Worm (Caenorhabditis elegans) whole organism, L4 larva: ENCODE measurements around the gene C17C3.5.
A peak's percentile ranks its signal among the peaks of the same experiment; 100 is the strongest.

Source experiments
- F10B5.3 ChIP-seq: sonication (generic microtip); optimal IDR thresholded peaks from 2 replicates; lab custom pipeline; 2016; ENCODE audit warnings: mild to moderate bottlenecking, missing genetic modification characterization, missing compliant biosample characterization
- F26F4.8 ChIP-seq: fragments of 200-800 bp; sonication (Bioruptor generic); conservative IDR thresholded peaks from 2 replicates; pipeline ENCODE4 v1.3.6; 2022; ENCODE audit warnings: missing genetic modification characterization, missing compliant biosample characterization
- F37D6.2 ChIP-seq: sonication (generic microtip); optimal IDR thresholded peaks from 2 replicates; lab custom pipeline; 2016; ENCODE audit warnings: mild to moderate bottlenecking, missing genetic modification characterization, missing compliant biosample characterization
- F49E8.2 ChIP-seq: sonication (generic microtip); optimal IDR thresholded peaks from 2 replicates; lab custom pipeline; 2016; ENCODE audit warnings: missing compliant biosample characterization, mild to moderate bottlenecking, missing genetic modification characterization, borderline replicate concordance
- T20F7.1 ChIP-seq: fragments of 200-800 bp; sonication (Bioruptor generic); optimal IDR thresholded peaks from 2 replicates; lab custom pipeline; 2018; ENCODE audit warnings: mild to moderate bottlenecking, missing genetic modification characterization, missing compliant biosample characterization
- Y5F2A.4 ChIP-seq: fragments of 200-800 bp; sonication (Bioruptor generic); optimal IDR thresholded peaks from 2 replicates; lab custom pipeline; 2018; ENCODE audit warnings: mild to moderate bottlenecking, missing genetic modification characterization, missing compliant biosample characterization
- aly-2 ChIP-seq: sonication (generic microtip); optimal IDR thresholded peaks from 2 replicates; lab custom pipeline; 2018; ENCODE audit warnings: missing biosample characterization, missing genetic modification characterization
- arid-1 ChIP-seq: fragments of 200-800 bp; sonication (Bioruptor generic); conservative IDR thresholded peaks from 2 replicates; pipeline ENCODE4 v1.3.6; 2022; ENCODE audit warnings: missing genetic modification reagents, missing genetic modification characterization, missing compliant biosample characterization
- ceh-20 ChIP-seq: fragments of 200-800 bp; sonication (Bioruptor generic); IDR thresholded peaks from 2 replicates; pipeline ENCODE4 v1.3.6; 2022; ENCODE audit warnings: missing genetic modification reagents, missing genetic modification characterization, missing compliant biosample characterization
- ces-1 ChIP-seq: fragments of 150-350 bp; sonication (generic microtip); optimal IDR thresholded peaks from 4 replicates; lab custom pipeline; 2014; ENCODE audit warnings: missing biosample characterization, missing genetic modification reagents, missing genetic modification characterization
- ctbp-1 ChIP-seq: fragments of 200-800 bp; sonication (Bioruptor generic); IDR thresholded peaks from 2 replicates; pipeline ENCODE4 v1.3.6; 2022; ENCODE audit warnings: missing genetic modification reagents, missing genetic modification characterization, missing compliant biosample characterization
- daf-12 ChIP-seq: fragments of 150-350 bp; optimal IDR thresholded peaks from 2 replicates; lab custom pipeline; 2014; ENCODE audit warnings: missing biosample characterization, missing genetic modification reagents, missing genetic modification characterization
- dmd-6 ChIP-seq: fragments of 200-800 bp; sonication (Bioruptor generic); IDR thresholded peaks from 2 replicates; pipeline ENCODE4 v1.3.6; 2022; ENCODE audit warnings: missing genetic modification reagents, missing genetic modification characterization, missing compliant biosample characterization
- dmd-9 ChIP-seq: fragments of 200-800 bp; sonication (Bioruptor generic); IDR thresholded peaks from 2 replicates; pipeline ENCODE4 v1.3.6; 2022; ENCODE audit warnings: missing genetic modification reagents, missing genetic modification characterization, missing compliant biosample characterization
- dpl-1 ChIP-seq: fragments of 150-350 bp; optimal IDR thresholded peaks from 2 replicates; lab custom pipeline; 2014; ENCODE audit warnings: missing biosample characterization, missing genetic modification reagents, missing genetic modification characterization
- dve-1 ChIP-seq: sonication (generic microtip); optimal IDR thresholded peaks from 2 replicates; lab custom pipeline; 2017; ENCODE audit warnings: antibody characterized with exemption, mild to moderate bottlenecking, missing genetic modification characterization, missing compliant biosample characterization; ENCODE audit not compliant: insufficient read depth
- fkh-10 ChIP-seq: fragments of 150-350 bp; optimal IDR thresholded peaks from 2 replicates; lab custom pipeline; 2014; ENCODE audit warnings: missing biosample characterization, missing genetic modification reagents, missing genetic modification characterization
- fos-1 ChIP-seq: fragments of 150-350 bp; optimal IDR thresholded peaks from 2 replicates; lab custom pipeline; 2014; ENCODE audit warnings: missing biosample characterization, missing genetic modification characterization
- hif-1 ChIP-seq, 2 experiments: sonication (generic microtip); optimal IDR thresholded peaks; 2 replicates each; lab custom pipeline; 2016 to 2017; ENCODE audit warnings: missing compliant biosample characterization in 2 of 2, missing genetic modification characterization in 2 of 2, missing genetic modification reagents in 2 of 2, missing genotype in 2 of 2, mild to moderate bottlenecking in 1 of 2
- hlh-30 ChIP-seq: sonication (generic microtip); optimal IDR thresholded peaks from 2 replicates; lab custom pipeline; 2017; ENCODE audit warnings: antibody characterized with exemption, mild to moderate bottlenecking, missing genetic modification characterization, missing compliant biosample characterization; ENCODE audit not compliant: insufficient read depth
- lin-1 ChIP-seq: fragments of 200-800 bp; sonication (Bioruptor generic); IDR thresholded peaks from 2 replicates; pipeline ENCODE4 v1.3.6; 2022; ENCODE audit warnings: missing genetic modification reagents, missing genetic modification characterization, missing compliant biosample characterization
- lin-15B ChIP-seq: fragments of 150-350 bp; sonication (generic microtip); optimal IDR thresholded peaks from 3 replicates; lab custom pipeline; 2014; ENCODE audit warnings: missing biosample characterization, missing genetic modification characterization
- lin-39 ChIP-seq: fragments of 150-350 bp; optimal IDR thresholded peaks from 2 replicates; lab custom pipeline; 2014; ENCODE audit warnings: missing biosample characterization, missing genetic modification reagents, missing genetic modification characterization
- lsy-2 ChIP-seq, 2 experiments: fragments of 150-350 bp in 1 of 2; sonication (generic microtip) in 1 of 2; optimal IDR thresholded peaks; 2 replicates each; lab custom pipeline; 2014 to 2017; ENCODE audit warnings: missing biosample characterization in 2 of 2, missing genetic modification characterization in 2 of 2
- madf-9 ChIP-seq: fragments of 200-800 bp; sonication (Bioruptor generic); conservative IDR thresholded peaks from 2 replicates; pipeline ENCODE4 v1.3.6; 2022; ENCODE audit warnings: missing genetic modification reagents, missing genetic modification characterization, missing compliant biosample characterization
- mdl-1 ChIP-seq, 2 experiments: fragments of 150-350 bp in 1 of 2; sonication (generic microtip) in 1 of 2; optimal IDR thresholded peaks; 2 replicates each; lab custom pipeline; 2014 to 2017; ENCODE audit warnings: missing biosample characterization in 2 of 2, missing genetic modification characterization in 2 of 2
- mep-1 ChIP-seq: fragments of 150-350 bp; sonication (generic microtip); optimal IDR thresholded peaks from 3 replicates; lab custom pipeline; 2014; ENCODE audit warnings: missing biosample characterization, missing genetic modification characterization
- mxl-3 ChIP-seq: fragments of 200-800 bp; sonication (Bioruptor generic); optimal IDR thresholded peaks from 2 replicates; lab custom pipeline; 2018; ENCODE audit warnings: mild to moderate bottlenecking, missing genetic modification characterization, missing compliant biosample characterization
- nhr-111 ChIP-seq: fragments of 200-800 bp; sonication (Bioruptor generic); optimal IDR thresholded peaks from 2 replicates; lab custom pipeline; 2018; ENCODE audit warnings: mild to moderate bottlenecking, missing genetic modification characterization, missing compliant biosample characterization
- nhr-25 ChIP-seq: sonication (generic microtip); optimal IDR thresholded peaks from 2 replicates; lab custom pipeline; 2017; ENCODE audit warnings: missing genetic modification characterization, mild to moderate bottlenecking, missing compliant biosample characterization, antibody characterized with exemption, moderate library complexity, borderline replicate concordance; ENCODE audit not compliant: insufficient read depth
- nhr-42 ChIP-seq: fragments of 200-800 bp; sonication (Bioruptor generic); IDR thresholded peaks from 2 replicates; pipeline ENCODE4 v1.3.6; 2022; ENCODE audit warnings: missing genetic modification characterization, missing compliant biosample characterization
- nhr-6 ChIP-seq: fragments of 150-350 bp; optimal IDR thresholded peaks from 2 replicates; lab custom pipeline; 2014; ENCODE audit warnings: missing biosample characterization, missing genetic modification characterization
- nhr-76 ChIP-seq: fragments of 150-350 bp; optimal IDR thresholded peaks from 2 replicates; lab custom pipeline; 2014; ENCODE audit warnings: missing biosample characterization, missing genetic modification characterization
- nhr-77 ChIP-seq: fragments of 150-350 bp; optimal IDR thresholded peaks from 2 replicates; lab custom pipeline; 2014; ENCODE audit warnings: missing biosample characterization, missing genetic modification characterization
- pha-4 ChIP-seq, 2 experiments: fragments of 150-350 bp in 1 of 2; fragments of 200-800 bp in 1 of 2; sonication (Bioruptor generic) in 1 of 2; IDR thresholded peaks in 1 of 2; optimal IDR thresholded peaks in 1 of 2; 2 replicates each; pipeline versions ENCODE4 v1.3.6 to Lab custom; 2014 to 2022; ENCODE audit warnings: missing genetic modification characterization in 2 of 2, missing genetic modification reagents in 2 of 2, missing biosample characterization in 1 of 2, missing compliant biosample characterization in 1 of 2
- php-3 ChIP-seq: fragments of 200-800 bp; sonication (Bioruptor generic); IDR thresholded peaks from 2 replicates; pipeline ENCODE4 v1.3.6; 2022; ENCODE audit warnings: missing genetic modification reagents, missing genetic modification characterization, missing compliant biosample characterization
- rbr-2 ChIP-seq: sonication (generic microtip); optimal IDR thresholded peaks from 2 replicates; lab custom pipeline; 2016; ENCODE audit warnings: missing genotype, missing genetic modification characterization, missing compliant biosample characterization
- set-16 ChIP-seq: fragments of 200-800 bp; sonication (Bioruptor generic); IDR thresholded peaks from 2 replicates; pipeline ENCODE4 v1.3.6; 2022; ENCODE audit warnings: missing genetic modification reagents, missing genetic modification characterization, missing compliant biosample characterization
- skn-1 ChIP-seq: fragments of 150-350 bp; optimal IDR thresholded peaks from 2 replicates; lab custom pipeline; 2014; ENCODE audit warnings: missing biosample characterization, missing genetic modification characterization
- snpc-1.2 ChIP-seq: fragments of 200-800 bp; sonication (Bioruptor generic); IDR thresholded peaks from 2 replicates; pipeline ENCODE4 v1.3.6; 2022; ENCODE audit warnings: missing genetic modification reagents, missing genetic modification characterization, missing compliant biosample characterization
- spr-3 ChIP-seq: fragments of 200-800 bp; sonication (Bioruptor generic); optimal IDR thresholded peaks from 2 replicates; lab custom pipeline; 2018; ENCODE audit warnings: mild to moderate bottlenecking, missing genetic modification characterization, missing compliant biosample characterization
- tra-1 ChIP-seq: fragments of 200-800 bp; sonication (Bioruptor generic); IDR thresholded peaks from 2 replicates; pipeline ENCODE4 v1.3.6; 2022; ENCODE audit warnings: missing genetic modification reagents, missing genetic modification characterization, missing compliant biosample characterization
- unc-130 ChIP-seq: sonication (generic microtip); optimal IDR thresholded peaks from 2 replicates; lab custom pipeline; 2016; ENCODE audit warnings: missing genetic modification reagents, missing genetic modification characterization, missing compliant biosample characterization
- unc-62 ChIP-seq, 3 experiments: fragments of 150-350 bp in 1 of 3; sonication (generic microtip); optimal IDR thresholded peaks in 2 of 3; peaks in 1 of 3; 1 replicate in 1 of 3; 2 replicates in 2 of 3; lab custom pipeline; 2014 to 2017; ENCODE audit warnings: missing biosample characterization in 3 of 3, missing genetic modification characterization in 3 of 3, missing genetic modification reagents in 3 of 3, missing genotype in 1 of 3
- zag-1 ChIP-seq: fragments of 150-350 bp; optimal IDR thresholded peaks from 2 replicates; lab custom pipeline; 2014; ENCODE audit warnings: missing biosample characterization, missing genetic modification characterization
- zfp-2 ChIP-seq: sonication (generic microtip); optimal IDR thresholded peaks from 2 replicates; lab custom pipeline; 2016; ENCODE audit warnings: mild to moderate bottlenecking, missing genetic modification characterization, missing compliant biosample characterization
- zip-2 ChIP-seq: fragments of 150-350 bp; optimal IDR thresholded peaks from 2 replicates; lab custom pipeline; 2014; ENCODE audit warnings: missing biosample characterization, missing genetic modification characterization
- ztf-7 ChIP-seq: fragments of 150-350 bp; optimal IDR thresholded peaks from 2 replicates; lab custom pipeline; 2014; ENCODE audit warnings: missing biosample characterization, missing genetic modification characterization

The C17C3.5 gene

DNA sequence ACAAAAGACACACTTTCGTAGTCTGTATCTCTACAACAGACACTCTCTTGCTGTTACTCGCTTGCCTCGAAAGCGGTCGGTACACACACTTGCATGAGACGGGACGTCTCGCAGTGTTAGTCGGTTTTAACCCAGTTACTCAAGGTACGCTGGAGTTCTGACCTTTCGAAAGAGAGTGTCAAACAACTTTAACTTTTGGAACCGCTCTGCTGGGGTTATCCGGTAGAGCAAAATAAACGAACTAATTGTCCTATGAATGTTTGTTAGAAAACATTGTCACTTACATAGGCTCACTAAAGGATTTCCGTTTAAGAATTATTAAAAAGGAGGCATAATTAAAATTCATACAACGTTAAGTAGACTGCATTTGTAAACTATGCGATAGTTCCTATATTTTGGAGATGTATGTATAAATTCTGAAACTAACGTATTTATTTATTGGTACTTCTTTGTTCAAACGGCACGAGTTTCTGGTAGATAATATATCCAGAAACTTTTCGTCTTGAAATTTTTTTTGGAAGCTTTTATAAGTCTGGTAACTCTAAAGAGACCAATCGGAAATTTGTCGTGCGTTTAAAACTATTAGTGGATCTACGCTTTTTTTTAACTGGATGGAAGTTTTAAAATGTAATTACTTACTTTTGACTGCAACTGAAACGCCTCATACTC, 8.0 kb upstream of the C17C3.5 start:
- TF ChIP-seq F26F4.8 (no peak), hif-1 (tag; optimal IDR thresholded peaks at IDR 0.05; lab: Kevin White, UChicago) (peak; percentile 69 to 89), set-16 (peak; percentile 71), zfp-2 (tag; lab: Kevin White, UChicago) (peak; percentile 79), ces-1 (peak; percentile 93), rbr-2 (peak; percentile 98), pha-4 (GFP tag; IDR thresholded peaks at IDR 0.05; lab: Robert Waterston, UW) (peak; percentile 96), pha-4 (tag; optimal IDR thresholded peaks at IDR 0.05; lab: Kevin White, UChicago) (peak; percentile 88), nhr-6 (tag; lab: Kevin White, UChicago) (peak; percentile 93), zip-2 (tag; lab: Kevin White, UChicago) (peak; percentile 92), fos-1 (tag; lab: Kevin White, UChicago) (peak; percentile 77), dmd-6 (peak; percentile 98), nhr-76 (tag; lab: Kevin White, UChicago) (peak; percentile 46), fkh-10 (GFP tag; lab: Kevin White, UChicago) (peak; percentile 98), unc-62 (GFP tag; optimal IDR thresholded peaks at IDR 0.05 in 1 of 2; lab: Kevin White, UChicago) (peak in 1 of 2 experiments; percentile 100), unc-62 (tag; optimal IDR thresholded peaks at IDR 0.05; lab: Kevin White, UChicago) (peak; percentile 94), lin-1 (GFP tag; lab: Robert Waterston, UW) (peak; percentile 95), daf-12 (tag; lab: Kevin White, UChicago) (no peak), zag-1 (tag; lab: Kevin White, UChicago) (peak; percentile 95), unc-130 (GFP tag; lab: Kevin White, UChicago) (peak; percentile 34), ceh-20 (GFP tag; lab: Robert Waterston, UW) (peak; percentile 97), F10B5.3 (tag; lab: Kevin White, UChicago) (peak; percentile 93), nhr-77 (tag; lab: Kevin White, UChicago) (peak; percentile 97), snpc-1.2 (GFP tag; lab: Robert Waterston, UW) (peak; percentile 79), Y5F2A.4 (peak; percentile 86), ctbp-1 (GFP tag; lab: Robert Waterston, UW) (peak; percentile 99), nhr-25 (tag; lab: Kevin White, UChicago) (peak; percentile 97), ztf-7 (tag; lab: Kevin White, UChicago) (peak; percentile 92), mxl-3 (peak; percentile 90), arid-1 (GFP tag; lab: Robert Waterston, UW) (peak; percentile 96), lin-39 (tag; lab: Kevin White, UChicago) (peak; percentile 66), skn-1 (tag; lab: Kevin White, UChicago) (peak; percentile 69), madf-9 (GFP tag; lab: Robert Waterston, UW) (peak; percentile 94), dve-1 (tag; lab: Kevin White, UChicago) (peak; percentile 99), mep-1 (peak; percentile 99), F37D6.2 (peak; percentile 96), dmd-9 (GFP tag; lab: Robert Waterston, UW) (peak; percentile 98), php-3 (GFP tag; lab: Robert Waterston, UW) (peak; percentile 86), lin-15B (tag; lab: Kevin White, UChicago) (peak; percentile 65), mdl-1 (tag; optimal IDR thresholded peaks at IDR 0.05; lab: Kevin White, UChicago) (peak; percentile 84 to 93), spr-3 (GFP tag; lab: Kevin White, UChicago) (peak; percentile 99), aly-2 (tag; lab: Kevin White, UChicago) (peak; percentile 87), lsy-2 (tag; optimal IDR thresholded peaks at IDR 0.05; lab: Kevin White, UChicago) (peak; percentile 94 to 96), tra-1 (GFP tag; lab: Robert Waterston, UW) (peak; percentile 96), dpl-1 (GFP tag; lab: Kevin White, UChicago) (peak; percentile 85), F49E8.2 (peak; percentile 82), T20F7.1 (GFP tag; lab: Kevin White, UChicago) (peak; percentile 92), nhr-111 (peak; percentile 97), hlh-30 (tag; lab: Kevin White, UChicago) (peak; percentile 94), nhr-42 (peak; percentile 96)
